Fruit fly (Drosophila melanogaster): ENCODE data around the gene CG4842.

Gene CG4842

dm6 chr3L:16411566-16411965 lies 43.4 kb downstream of the CG4842 start, which contains the start of gene fax (continued):
- TF ChIP-seq tgo (GFP tag; IDR thresholded peaks at IDR 0.05) (no peak), ATbp (GFP tag; optimal IDR thresholded peaks at IDR 0.05) (no peak), Deaf1 (tag; optimal IDR thresholded peaks at IDR 0.05) (peak; percentile 97), al (GFP tag; IDR thresholded peaks at IDR 0.05) (no peak), Meics (GFP tag; optimal IDR thresholded peaks at IDR 0.05) (no peak), p53 (GFP tag; optimal IDR thresholded peaks at IDR 0.05) (no peak), Opbp (GFP tag; IDR thresholded peaks at IDR 0.05; ENCODE audit: partially characterized antibody) (peak; percentile 71), Ets97D (GFP tag; optimal IDR thresholded peaks at IDR 0.05) (peak; percentile 47), crol (GFP tag; IDR thresholded peaks at IDR 0.05) (no peak), HLH54F (GFP tag; optimal IDR thresholded peaks at IDR 0.05) (no peak), E2f2 (GFP tag; IDR thresholded peaks at IDR 0.05) (peak; percentile 79), Xrp1 (GFP tag; IDR thresholded peaks at IDR 0.05) (no peak; the same call in 1 of the 2 replicates), CG8281 (tag; optimal IDR thresholded peaks at IDR 0.05) (no peak), otp (GFP tag; IDR thresholded peaks at IDR 0.05) (peak; percentile 44; the same call in 1 of the 3 replicates), lbe (GFP tag; optimal IDR thresholded peaks at IDR 0.05) (peak; percentile 40), fd3F (GFP tag; optimal IDR thresholded peaks at IDR 0.05) (no peak), CG1832 (GFP tag; optimal IDR thresholded peaks at IDR 0.05) (peak; percentile 72), ham (GFP tag; IDR thresholded peaks at IDR 0.05) (no peak), pros (GFP tag; optimal IDR thresholded peaks at IDR 0.05) (peak; percentile 66), gfzf (GFP tag; optimal IDR thresholded peaks at IDR 0.05) (peak; percentile 94), grau (tag; optimal IDR thresholded peaks at IDR 0.05) (peak; percentile 29), CG5180 (GFP tag; optimal IDR thresholded peaks at IDR 0.05) (no peak), CG4730 (GFP tag; IDR thresholded peaks at IDR 0.05) (no peak), CG17612 (GFP tag; IDR thresholded peaks at IDR 0.05) (no peak), CG8478 (optimal IDR thresholded peaks at IDR 0.05) (no peak), CG2129 (GFP tag; IDR thresholded peaks at IDR 0.05; ENCODE audit: partially characterized antibody) (no peak), sug (tag; optimal IDR thresholded peaks at IDR 0.05) (no peak), Nf-YA (GFP tag; IDR thresholded peaks at IDR 0.05) (no peak), jing (GFP tag; optimal IDR thresholded peaks at IDR 0.05) (no peak), gcm (GFP tag; optimal IDR thresholded peaks at IDR 0.05) (peak; percentile 37), CG2875 (GFP tag; optimal IDR thresholded peaks at IDR 0.05) (no peak), CG6254 (GFP tag; optimal IDR thresholded peaks at IDR 0.05) (peak; percentile 23), cg (GFP tag; optimal IDR thresholded peaks at IDR 0.05) (peak; percentile 79), Aef1 (GFP tag; IDR thresholded peaks at IDR 0.05) (no peak), hkb (optimal IDR thresholded peaks at IDR 0.05) (no peak), hkb (GFP tag; IDR thresholded peaks at IDR 0.05) (peak; percentile 44; the same call in 1 of the 2 replicates), Dip3 (GFP tag; optimal IDR thresholded peaks at IDR 0.05) (no peak), CG32772 (GFP tag; IDR thresholded peaks at IDR 0.05) (no peak), Max (GFP tag; optimal IDR thresholded peaks at IDR 0.05) (no peak), CG30020 (tag; optimal IDR thresholded peaks at IDR 0.05) (peak; percentile 4), CG11696 (GFP tag; IDR thresholded peaks at IDR 0.05) (peak; percentile 8; the same call in 1 of the 2 replicates), CG15479 (GFP tag; optimal IDR thresholded peaks at IDR 0.05) (peak; percentile 77), Hr51 (GFP tag; optimal IDR thresholded peaks at IDR 0.05) (no peak), MESR4 (GFP tag; optimal IDR thresholded peaks at IDR 0.05) (peak; percentile 74), Optix (GFP tag; IDR thresholded peaks at IDR 0.05) (no peak), Poxn (GFP tag; IDR thresholded peaks at IDR 0.05) (no peak), disco-r (GFP tag; optimal IDR thresholded peaks at IDR 0.05) (no peak), dpn (GFP tag; optimal IDR thresholded peaks at IDR 0.05) (peak in 1 of 2 experiments; percentile 10), CG2116 (GFP tag; optimal IDR thresholded peaks at IDR 0.05) (peak; percentile 28), shn (GFP tag; optimal IDR thresholded peaks at IDR 0.05) (no peak), CG7839 (tag; optimal IDR thresholded peaks at IDR 0.05) (no peak)

Data from whole organism, embryonic.